Worm (Caenorhabditis elegans) whole organism, L3 larva: ENCODE measurements around the gene F58A3.3.

Experiments
- R02D3.7 ChIP-seq: fragments of 150-350 bp; optimal IDR thresholded peaks from 2 replicates; lab custom pipeline; 2014; ENCODE audit warnings: missing biosample characterization, missing genetic modification characterization
- ama-1 ChIP-seq: fragments of 150-350 bp; optimal IDR thresholded peaks from 2 replicates; lab custom pipeline; 2018
- ceh-16 ChIP-seq: sonication (generic microtip); optimal IDR thresholded peaks from 2 replicates; lab custom pipeline; 2017; ENCODE audit warnings: missing biosample characterization, missing genetic modification characterization
- ceh-28 ChIP-seq: fragments of 150-350 bp; optimal IDR thresholded peaks from 2 replicates; lab custom pipeline; 2014; ENCODE audit warnings: missing biosample characterization, missing genetic modification reagents, missing genetic modification characterization
- ceh-82 ChIP-seq: fragments of 150-350 bp; optimal IDR thresholded peaks from 2 replicates; lab custom pipeline; 2014; ENCODE audit warnings: missing biosample characterization, missing genetic modification characterization
- ceh-9 ChIP-seq: sonication (generic microtip); optimal IDR thresholded peaks from 2 replicates; lab custom pipeline; 2018; ENCODE audit warnings: missing biosample characterization, missing genetic modification characterization
- daf-12 ChIP-seq: fragments of 150-350 bp; optimal IDR thresholded peaks from 2 replicates; lab custom pipeline; 2014; ENCODE audit warnings: missing biosample characterization, missing genetic modification reagents, missing genetic modification characterization
- egl-27 ChIP-seq: sonication (generic microtip); optimal IDR thresholded peaks from 4 replicates; lab custom pipeline; 2017; ENCODE audit warnings: missing biosample characterization, missing genetic modification reagents, missing genetic modification characterization
- egl-5 ChIP-seq: fragments of 150-350 bp; optimal IDR thresholded peaks from 2 replicates; lab custom pipeline; 2017; ENCODE audit warnings: missing biosample characterization, missing genetic modification reagents, missing genetic modification characterization, inconsistent platforms
- elt-1 ChIP-seq: fragments of 150-350 bp; optimal IDR thresholded peaks from 2 replicates; lab custom pipeline; 2014; ENCODE audit warnings: missing biosample characterization, missing genetic modification characterization
- elt-2 ChIP-seq: sonication (generic microtip); optimal IDR thresholded peaks from 2 replicates; lab custom pipeline; 2016; ENCODE audit warnings: missing genetic modification reagents, mild to moderate bottlenecking, missing genetic modification characterization, missing compliant biosample characterization
- elt-3 ChIP-seq, 3 experiments: fragments of 150-350 bp in 1 of 3; sonication (generic microtip) in 2 of 3; optimal IDR thresholded peaks; 2 replicates in 2 of 3; 4 replicates in 1 of 3; lab custom pipeline; 2014 to 2017; ENCODE audit warnings: missing biosample characterization in 3 of 3, missing genetic modification characterization in 3 of 3
- fkh-10 ChIP-seq: sonication (generic microtip); optimal IDR thresholded peaks from 2 replicates; lab custom pipeline; 2017; ENCODE audit warnings: missing biosample characterization, missing genetic modification reagents, missing genetic modification characterization
- fkh-2 ChIP-seq: fragments of 150-350 bp; optimal IDR thresholded peaks from 2 replicates; lab custom pipeline; 2014; ENCODE audit warnings: missing biosample characterization, missing genetic modification reagents, missing genetic modification characterization
- hmg-11 ChIP-seq: sonication (generic microtip); optimal IDR thresholded peaks from 2 replicates; lab custom pipeline; 2016; ENCODE audit warnings: missing genetic modification characterization, missing compliant biosample characterization
- jun-1 ChIP-seq: fragments of 150-350 bp; optimal IDR thresholded peaks from 2 replicates; lab custom pipeline; 2014; ENCODE audit warnings: missing biosample characterization, missing genetic modification reagents, missing genetic modification characterization
- lin-15B ChIP-seq: fragments of 150-350 bp; optimal IDR thresholded peaks from 2 replicates; lab custom pipeline; 2014; ENCODE audit warnings: missing biosample characterization, missing genetic modification characterization
- lin-39 ChIP-seq: fragments of 150-350 bp; optimal IDR thresholded peaks from 2 replicates; lab custom pipeline; 2018; ENCODE audit warnings: missing biosample characterization, missing genetic modification reagents, missing genetic modification characterization
- lsy-12 ChIP-seq: sonication (generic microtip); optimal IDR thresholded peaks from 2 replicates; lab custom pipeline; 2016; ENCODE audit warnings: mild to moderate bottlenecking, missing genetic modification characterization, missing compliant biosample characterization
- mdl-1 ChIP-seq: fragments of 150-350 bp; optimal IDR thresholded peaks from 2 replicates; lab custom pipeline; 2014; ENCODE audit warnings: missing biosample characterization, missing genetic modification characterization
- mml-1 ChIP-seq: fragments of 150-350 bp; sonication (generic microtip); optimal IDR thresholded peaks from 3 replicates; lab custom pipeline; 2014; ENCODE audit warnings: missing biosample characterization, missing genetic modification characterization
- nfya-1 ChIP-seq: sonication (generic microtip); optimal IDR thresholded peaks from 2 replicates; lab custom pipeline; 2017; ENCODE audit warnings: missing genetic modification characterization, mild to moderate bottlenecking, missing compliant biosample characterization, antibody characterized with exemption, moderate library complexity; ENCODE audit not compliant: insufficient read depth
- nhr-11 ChIP-seq: fragments of 150-350 bp; optimal IDR thresholded peaks from 2 replicates; lab custom pipeline; 2014; ENCODE audit warnings: missing biosample characterization, missing genetic modification characterization
- nhr-12 ChIP-seq: fragments of 150-350 bp; optimal IDR thresholded peaks from 2 replicates; lab custom pipeline; 2014; ENCODE audit warnings: missing biosample characterization, missing genetic modification characterization
- nhr-23 ChIP-seq: fragments of 150-350 bp; optimal IDR thresholded peaks from 2 replicates; lab custom pipeline; 2014; ENCODE audit warnings: missing biosample characterization, missing genetic modification reagents, missing genetic modification characterization
- nhr-237 ChIP-seq: fragments of 150-350 bp; optimal IDR thresholded peaks from 2 replicates; lab custom pipeline; 2014; ENCODE audit warnings: missing biosample characterization, missing genetic modification characterization
- nhr-25 ChIP-seq: sonication (generic microtip); optimal IDR thresholded peaks from 2 replicates; lab custom pipeline; 2017; ENCODE audit warnings: missing biosample characterization, missing genetic modification characterization
- nhr-28 ChIP-seq: fragments of 150-350 bp; optimal IDR thresholded peaks from 2 replicates; lab custom pipeline; 2014; ENCODE audit warnings: missing biosample characterization, missing genetic modification characterization
- nhr-67 ChIP-seq: fragments of 150-350 bp; optimal IDR thresholded peaks from 2 replicates; lab custom pipeline; 2014; ENCODE audit warnings: missing biosample characterization, missing genetic modification characterization
- nhr-77 ChIP-seq: fragments of 150-350 bp; optimal IDR thresholded peaks from 2 replicates; lab custom pipeline; 2014; ENCODE audit warnings: missing biosample characterization, missing genetic modification characterization
- pha-4 ChIP-seq: fragments of 150-350 bp; optimal IDR thresholded peaks from 2 replicates; lab custom pipeline; 2014; ENCODE audit warnings: missing biosample characterization, missing genetic modification reagents, missing genetic modification characterization
- pqm-1 ChIP-seq: fragments of 150-350 bp; optimal IDR thresholded peaks from 2 replicates; lab custom pipeline; 2017; ENCODE audit warnings: missing biosample characterization, missing genetic modification characterization, inconsistent platforms
- sea-2 ChIP-seq: fragments of 150-350 bp; sonication (generic microtip); optimal IDR thresholded peaks from 4 replicates; lab custom pipeline; 2014; ENCODE audit warnings: missing biosample characterization, missing genetic modification reagents, missing genetic modification characterization
- skn-1 ChIP-seq: fragments of 150-350 bp; optimal IDR thresholded peaks from 2 replicates; lab custom pipeline; 2014; ENCODE audit warnings: missing biosample characterization, missing genetic modification characterization
- snpc-4 ChIP-seq: fragments of 150-350 bp; optimal IDR thresholded peaks from 2 replicates; lab custom pipeline; 2014; ENCODE audit warnings: missing biosample characterization, missing genetic modification characterization
- tbx-2 ChIP-seq: sonication (generic microtip); optimal IDR thresholded peaks from 2 replicates; lab custom pipeline; 2016; ENCODE audit warnings: mild to moderate bottlenecking, missing genetic modification characterization, missing compliant biosample characterization
- unc-39 ChIP-seq: sonication (generic microtip); optimal IDR thresholded peaks from 4 replicates; lab custom pipeline; 2017; ENCODE audit warnings: missing biosample characterization, missing genetic modification characterization
- ztf-11 ChIP-seq: fragments of 150-350 bp; optimal IDR thresholded peaks from 2 replicates; lab custom pipeline; 2014; ENCODE audit warnings: missing biosample characterization, missing genetic modification characterization
- ztf-4 ChIP-seq: fragments of 150-350 bp; optimal IDR thresholded peaks from 2 replicates; lab custom pipeline; 2014; ENCODE audit warnings: missing biosample characterization, missing genetic modification characterization

Gene F58A3.3

ce11 chrX:11033128-11033951 is 20.9 kb downstream of the F58A3.3 start:
- no peak for TF ChIP-seq nhr-12 (tag; lab: Kevin White, UChicago)
- no peak for TF ChIP-seq ztf-4
- peak; percentile 69 for TF ChIP-seq nhr-25
- TF ChIP-seq nhr-23 (tag; lab: Kevin White, UChicago): peak; percentile 38
- TF ChIP-seq elt-1 (tag; lab: Kevin White, UChicago): peak; percentile 30

ce11 chrX:11033952-11034287 is 21.5 kb downstream of the F58A3.3 start:
- no peak for TF ChIP-seq mml-1 (tag; lab: Kevin White, UChicago)

ce11 chrX:11034430-11035117 is 22.1 kb downstream of the F58A3.3 start:
- TF ChIP-seq fkh-10 (GFP tag; lab: Kevin White, UChicago) (peak; percentile 31), ceh-28 (tag; lab: Kevin White, UChicago) (peak; percentile 43), pha-4 (peak; percentile 69), ama-1 (lab: Kevin White, UChicago) (no peak), R02D3.7 (tag; lab: Kevin White, UChicago) (no peak), hmg-11 (peak; percentile 27), nhr-77 (no peak), nhr-28 (no peak), nhr-11 (tag; lab: Kevin White, UChicago) (peak; percentile 1), elt-2 (tag; lab: Kevin White, UChicago) (peak; percentile 42), unc-39 (no peak), lin-39 (peak; percentile 72), pqm-1 (tag; lab: Kevin White, UChicago) (peak; percentile 10), nfya-1 (tag; lab: Kevin White, UChicago) (peak; percentile 69), tbx-2 (tag; lab: Kevin White, UChicago) (peak; percentile 23), lin-15B (tag; lab: Kevin White, UChicago) (peak; percentile 10)
- TF ChIP-seq, all 47 proteins: peak for 11

ce11 chrX:11035563-11035962 is 23.1 kb downstream of the F58A3.3 start:
- TF ChIP-seq nfya-1 (tag; lab: Kevin White, UChicago): peak; percentile 23
- no peak for TF ChIP-seq mdl-1 (tag; lab: Kevin White, UChicago)
- TF ChIP-seq lin-39: peak; percentile 40
- TF ChIP-seq lsy-12: no peak
- no peak for TF ChIP-seq ceh-16 (tag; lab: Kevin White, UChicago)
- no peak for TF ChIP-seq snpc-4 (tag; lab: Kevin White, UChicago)
- no peak for TF ChIP-seq egl-27
- TF ChIP-seq jun-1: no peak
- no peak for TF ChIP-seq fkh-10 (GFP tag; lab: Kevin White, UChicago)
- no peak for TF ChIP-seq ztf-11 (tag; lab: Kevin White, UChicago)
- no peak for TF ChIP-seq nhr-67
- TF ChIP-seq elt-1 (tag; lab: Kevin White, UChicago): no peak
- no peak for TF ChIP-seq unc-39
- TF ChIP-seq hmg-11: no peak
- no peak for TF ChIP-seq ceh-9
- TF ChIP-seq pha-4: no peak
- no peak for TF ChIP-seq nhr-12 (tag; lab: Kevin White, UChicago)
- TF ChIP-seq ceh-28 (tag; lab: Kevin White, UChicago): no peak
- TF ChIP-seq nhr-237 (tag; lab: Kevin White, UChicago): no peak
- TF ChIP-seq pqm-1 (tag; lab: Kevin White, UChicago): no peak
- TF ChIP-seq sea-2 (GFP tag; lab: Kevin White, UChicago): no peak
- TF ChIP-seq ceh-82 (tag; lab: Kevin White, UChicago): no peak
- no peak for TF ChIP-seq skn-1 (tag; lab: Kevin White, UChicago)
- TF ChIP-seq elt-3 (tag; optimal IDR thresholded peaks at IDR 0.05; lab: Kevin White, UChicago): no peak
- TF ChIP-seq ama-1 (lab: Kevin White, UChicago): peak; percentile 3
- TF ChIP-seq daf-12 (tag; lab: Kevin White, UChicago): no peak
- TF ChIP-seq egl-5 (tag; lab: Kevin White, UChicago): peak; percentile 26
- no peak for TF ChIP-seq fkh-2
